Worm (Caenorhabditis elegans) whole organism, L2 larva: Measurements from ENCODE around the gene gst-9.

Source experiments
- R02D3.7 ChIP-seq: fragments of 150-350 bp; optimal IDR thresholded peaks from 2 replicates; lab custom pipeline; 2014; ENCODE audit warnings: missing biosample characterization, missing genetic modification characterization
- Y55F3AM.14 ChIP-seq: fragments of 200-800 bp; sonication (Bioruptor generic); optimal IDR thresholded peaks from 2 replicates; lab custom pipeline; 2018; ENCODE audit warnings: mild to moderate bottlenecking, missing genetic modification characterization, missing compliant biosample characterization
- ZK546.5 ChIP-seq: sonication (generic microtip); optimal IDR thresholded peaks from 2 replicates; lab custom pipeline; 2017; ENCODE audit warnings: missing biosample characterization, missing genetic modification characterization
- aly-2 ChIP-seq: fragments of 150-350 bp; optimal IDR thresholded peaks from 2 replicates; lab custom pipeline; 2014; ENCODE audit warnings: missing biosample characterization, missing genetic modification characterization
- ama-1 ChIP-seq: fragments of 150-350 bp; optimal IDR thresholded peaks from 2 replicates; lab custom pipeline; 2018; ENCODE audit warnings: inconsistent platforms
- blmp-1 ChIP-seq: sonication (generic microtip); optimal IDR thresholded peaks from 2 replicates; lab custom pipeline; 2017; ENCODE audit warnings: missing genetic modification characterization, mild to moderate bottlenecking, missing compliant biosample characterization, antibody characterized with exemption, moderate library complexity; ENCODE audit not compliant: insufficient read depth
- ceh-16 ChIP-seq: fragments of 150-350 bp; optimal IDR thresholded peaks from 2 replicates; lab custom pipeline; 2014; ENCODE audit warnings: missing biosample characterization, missing genetic modification characterization
- ceh-82 ChIP-seq: fragments of 150-350 bp; optimal IDR thresholded peaks from 2 replicates; lab custom pipeline; 2014; ENCODE audit warnings: missing biosample characterization, missing genetic modification characterization
- crh-2 ChIP-seq: sonication (generic microtip); optimal IDR thresholded peaks from 2 replicates; lab custom pipeline; 2017; ENCODE audit warnings: missing biosample characterization, missing genetic modification characterization
- dmd-4 ChIP-seq: sonication (generic microtip); optimal IDR thresholded peaks from 2 replicates; lab custom pipeline; 2017; ENCODE audit warnings: missing biosample characterization, missing genetic modification characterization
- egl-27 ChIP-seq: sonication (generic microtip); optimal IDR thresholded peaks from 3 replicates; lab custom pipeline; 2017; ENCODE audit warnings: missing biosample characterization, missing genetic modification reagents, missing genetic modification characterization
- elt-3 ChIP-seq: sonication (generic microtip); optimal IDR thresholded peaks from 2 replicates; lab custom pipeline; 2017; ENCODE audit warnings: missing biosample characterization, missing genetic modification characterization
- gmeb-1 ChIP-seq: fragments of 150-350 bp; optimal IDR thresholded peaks from 2 replicates; lab custom pipeline; 2014; ENCODE audit warnings: missing biosample characterization, missing genetic modification characterization
- lin-11 ChIP-seq: fragments of 150-350 bp; sonication (generic microtip); optimal IDR thresholded peaks from 2 replicates; lab custom pipeline; 2014; ENCODE audit warnings: missing biosample characterization, missing genetic modification characterization, inconsistent platforms, mixed read lengths
- lin-13 ChIP-seq: fragments of 150-350 bp; optimal IDR thresholded peaks from 2 replicates; lab custom pipeline; 2014; ENCODE audit warnings: missing biosample characterization, missing genetic modification reagents, missing genetic modification characterization
- lin-39 ChIP-seq: fragments of 150-350 bp; optimal IDR thresholded peaks from 2 replicates; lab custom pipeline; 2014; ENCODE audit warnings: missing biosample characterization, missing genetic modification reagents, missing genetic modification characterization
- lsy-2 ChIP-seq, 2 experiments: fragments of 150-350 bp in 1 of 2; sonication (generic microtip) in 1 of 2; optimal IDR thresholded peaks; 2 replicates each; lab custom pipeline; 2014 to 2017; ENCODE audit warnings: missing biosample characterization in 2 of 2, missing genetic modification characterization in 2 of 2
- mab-5 ChIP-seq: fragments of 150-350 bp; optimal IDR thresholded peaks from 2 replicates; lab custom pipeline; 2014; ENCODE audit warnings: missing biosample characterization, missing genetic modification characterization
- mbf-1 ChIP-seq: sonication (generic microtip); optimal IDR thresholded peaks from 2 replicates; lab custom pipeline; 2017; ENCODE audit warnings: missing biosample characterization, missing genetic modification characterization
- mdl-1 ChIP-seq, 2 experiments: fragments of 150-350 bp in 1 of 2; sonication (generic microtip) in 1 of 2; optimal IDR thresholded peaks; 2 replicates each; lab custom pipeline; 2017; ENCODE audit warnings: missing biosample characterization in 2 of 2, missing genetic modification characterization in 2 of 2
- nhr-10 ChIP-seq: sonication (generic microtip); optimal IDR thresholded peaks from 2 replicates; lab custom pipeline; 2017; ENCODE audit warnings: missing biosample characterization, missing genetic modification characterization
- nhr-11 ChIP-seq: fragments of 150-350 bp; optimal IDR thresholded peaks from 2 replicates; lab custom pipeline; 2014; ENCODE audit warnings: missing biosample characterization, missing genetic modification characterization
- nhr-12 ChIP-seq: fragments of 150-350 bp; optimal IDR thresholded peaks from 2 replicates; lab custom pipeline; 2014; ENCODE audit warnings: missing biosample characterization, missing genetic modification characterization
- nhr-23 ChIP-seq: fragments of 150-350 bp; optimal IDR thresholded peaks from 2 replicates; lab custom pipeline; 2014; ENCODE audit warnings: missing biosample characterization, missing genetic modification reagents, missing genetic modification characterization
- nhr-25 ChIP-seq: fragments of 150-350 bp; sonication (generic microtip); optimal IDR thresholded peaks from 3 replicates; lab custom pipeline; 2014; ENCODE audit warnings: missing biosample characterization, missing genetic modification characterization
- nhr-6 ChIP-seq: fragments of 150-350 bp; optimal IDR thresholded peaks from 2 replicates; lab custom pipeline; 2014; ENCODE audit warnings: missing biosample characterization, missing genetic modification characterization
- nhr-77 ChIP-seq: fragments of 150-350 bp; optimal IDR thresholded peaks from 2 replicates; lab custom pipeline; 2014; ENCODE audit warnings: missing biosample characterization, missing genetic modification characterization
- peb-1 ChIP-seq: fragments of 150-350 bp; optimal IDR thresholded peaks from 2 replicates; lab custom pipeline; 2014; ENCODE audit warnings: missing biosample characterization, missing genetic modification characterization
- sem-4 ChIP-seq: fragments of 150-350 bp; optimal IDR thresholded peaks from 2 replicates; lab custom pipeline; 2014; ENCODE audit warnings: missing biosample characterization, missing genetic modification reagents, missing genetic modification characterization
- skn-1 ChIP-seq: sonication (generic microtip); optimal IDR thresholded peaks from 2 replicates; lab custom pipeline; 2017; ENCODE audit warnings: missing biosample characterization, missing genetic modification characterization
- sma-9 ChIP-seq, 2 experiments: fragments of 150-350 bp in 1 of 2; sonication (generic microtip) in 1 of 2; optimal IDR thresholded peaks; 2 replicates each; lab custom pipeline; 2014 to 2016; ENCODE audit warnings: missing genetic modification characterization in 2 of 2, mild to moderate bottlenecking in 1 of 2, missing biosample characterization in 1 of 2, missing compliant biosample characterization in 1 of 2, missing genetic modification reagents in 1 of 2, moderate library complexity in 1 of 2
- unc-39 ChIP-seq: fragments of 150-350 bp; optimal IDR thresholded peaks from 2 replicates; lab custom pipeline; 2014; ENCODE audit warnings: missing biosample characterization, missing genetic modification characterization
- unc-55 ChIP-seq: fragments of 150-350 bp; sonication (generic microtip); optimal IDR thresholded peaks from 3 replicates; lab custom pipeline; 2014; ENCODE audit warnings: missing biosample characterization, missing genetic modification reagents, missing genetic modification characterization
- zag-1 ChIP-seq: fragments of 150-350 bp; optimal IDR thresholded peaks from 2 replicates; lab custom pipeline; 2014; ENCODE audit warnings: missing biosample characterization, missing genetic modification characterization
- ztf-4 ChIP-seq: fragments of 150-350 bp; optimal IDR thresholded peaks from 2 replicates; lab custom pipeline; 2014; ENCODE audit warnings: missing biosample characterization, missing genetic modification characterization

Gene gst-9

DNA sequence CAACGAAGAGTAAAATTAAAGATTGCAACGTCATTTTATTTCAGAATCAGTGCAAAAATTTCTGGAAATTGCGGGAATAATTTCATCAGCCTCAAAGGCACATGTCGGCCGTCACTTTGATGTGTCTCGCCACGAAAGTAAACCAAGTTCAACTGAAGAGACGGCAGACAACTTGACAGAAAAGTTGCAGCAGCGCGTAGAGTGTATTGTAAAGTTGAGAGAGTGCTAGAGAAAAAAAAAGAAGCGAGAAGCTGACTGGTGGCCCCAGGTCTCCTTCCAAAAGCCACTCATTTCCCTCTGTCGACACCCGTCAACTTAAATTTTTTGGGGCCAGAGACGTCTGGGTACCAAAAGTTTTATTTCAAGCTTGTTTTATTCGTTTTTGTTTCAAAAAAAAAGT, 12.9 kb downstream of the gst-9 start (continued):
- TF ChIP-seq nhr-25 (tag; lab: Kevin White, UChicago), result peak; percentile 69
- TF ChIP-seq unc-55, result peak; percentile 93
- TF ChIP-seq aly-2 (tag; lab: Kevin White, UChicago), result no peak
- TF ChIP-seq elt-3 (tag; lab: Kevin White, UChicago), result no peak
- peak; percentile 70 for TF ChIP-seq sma-9 (GFP tag; optimal IDR thresholded peaks at IDR 0.05; lab: Kevin White, UChicago)
- TF ChIP-seq sma-9 (tag; optimal IDR thresholded peaks at IDR 0.05; lab: Kevin White, UChicago), result no peak
- no peak for TF ChIP-seq nhr-77
- TF ChIP-seq ceh-82 (tag; lab: Kevin White, UChicago), result no peak
- TF ChIP-seq mbf-1 (tag; lab: Kevin White, UChicago), result no peak

DNA sequence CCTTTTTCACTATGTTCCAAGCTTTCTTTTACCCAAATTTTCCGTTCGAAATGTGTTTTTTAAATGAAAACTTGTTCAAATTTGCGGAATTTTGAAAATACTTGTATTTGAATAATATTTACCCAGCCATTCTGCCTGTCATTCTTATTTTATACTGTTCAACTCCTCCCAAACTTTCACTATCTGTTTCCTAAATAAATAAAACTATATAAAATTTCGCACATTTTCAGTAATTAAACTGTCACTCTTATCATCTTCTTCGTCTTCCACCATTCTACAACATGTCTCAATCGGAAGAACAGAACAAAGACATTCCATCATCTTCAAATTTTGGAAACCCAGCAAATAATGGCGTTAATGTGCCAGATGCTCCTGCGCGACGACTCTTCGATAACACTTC, 13.4 kb downstream of the gst-9 start, which contains the start of gene btbd-10:
TSS of gene btbd-10 (plus strand) at position 231 of the 400 bp plus-strand sequence.
- no peak for TF ChIP-seq mab-5 (tag; lab: Kevin White, UChicago)
- TF ChIP-seq peb-1, result no peak
- TF ChIP-seq ceh-16 (tag; lab: Kevin White, UChicago), result no peak
- TF ChIP-seq nhr-10, result no peak
- TF ChIP-seq lin-11 (tag; lab: Kevin White, UChicago), result no peak
- no peak for TF ChIP-seq nhr-11 (tag; lab: Kevin White, UChicago)
- no peak for TF ChIP-seq dmd-4 (tag; lab: Kevin White, UChicago)
- TF ChIP-seq egl-27 (tag; lab: Kevin White, UChicago), result no peak
- TF ChIP-seq mdl-1 (tag; optimal IDR thresholded peaks at IDR 0.05; lab: Kevin White, UChicago), result no peak
- no peak for TF ChIP-seq lin-13 (GFP tag; lab: Kevin White, UChicago)
- TF ChIP-seq gmeb-1 (tag; lab: Kevin White, UChicago), result no peak
- TF ChIP-seq R02D3.7, result no peak
- no peak for TF ChIP-seq skn-1 (tag; lab: Kevin White, UChicago)
- TF ChIP-seq nhr-12 (tag; lab: Kevin White, UChicago), result no peak
- TF ChIP-seq nhr-6 (tag; lab: Kevin White, UChicago), result no peak

DNA sequence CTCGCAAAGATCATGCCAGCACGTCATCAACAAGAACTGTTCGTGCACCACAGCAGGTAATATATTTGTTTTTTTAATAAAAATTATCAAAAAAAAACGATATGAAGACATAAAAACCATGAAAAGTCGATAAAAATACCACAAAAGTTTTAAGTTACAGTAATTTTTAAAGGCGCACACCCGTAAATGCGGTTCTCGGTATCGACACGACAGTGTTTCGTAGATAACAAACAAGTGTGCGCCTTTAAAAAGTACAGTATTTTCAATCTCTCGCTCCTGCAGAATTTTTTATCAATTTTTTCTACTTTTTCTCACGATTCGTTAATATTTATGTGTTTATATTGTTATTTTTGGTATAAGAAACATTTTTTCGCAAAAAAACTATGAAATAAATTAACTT, 13.9 kb downstream of the gst-9 start:
- TF ChIP-seq ztf-4 (tag; lab: Kevin White, UChicago) (no peak), peb-1 (no peak), zag-1 (tag; lab: Kevin White, UChicago) (no peak), dmd-4 (tag; lab: Kevin White, UChicago) (no peak), nhr-11 (tag; lab: Kevin White, UChicago) (no peak), nhr-12 (tag; lab: Kevin White, UChicago) (no peak), ama-1 (no peak), ZK546.5 (tag; lab: Kevin White, UChicago) (no peak), crh-2 (tag; lab: Kevin White, UChicago) (no peak), nhr-6 (tag; lab: Kevin White, UChicago) (no peak), egl-27 (tag; lab: Kevin White, UChicago) (no peak), sem-4 (no peak), blmp-1 (tag; lab: Kevin White, UChicago) (no peak), nhr-23 (no peak), lin-13 (GFP tag; lab: Kevin White, UChicago) (no peak)

ce11 chrII:4905883-4906282, 14.5 kb downstream of the gst-9 start:
- no peak for TF ChIP-seq nhr-11 (tag; lab: Kevin White, UChicago)
- TF ChIP-seq zag-1 (tag; lab: Kevin White, UChicago), result no peak
- TF ChIP-seq nhr-25 (tag; lab: Kevin White, UChicago), result no peak
- TF ChIP-seq R02D3.7, result no peak
- TF ChIP-seq mbf-1 (tag; lab: Kevin White, UChicago), result no peak
- no peak for TF ChIP-seq nhr-6 (tag; lab: Kevin White, UChicago)
- TF ChIP-seq lin-39 (tag; lab: Kevin White, UChicago), result no peak
- TF ChIP-seq lsy-2 (tag; optimal IDR thresholded peaks at IDR 0.05; lab: Kevin White, UChicago), result no peak
- no peak for TF ChIP-seq Y55F3AM.14 (GFP tag; lab: Kevin White, UChicago)
- TF ChIP-seq unc-39 (tag; lab: Kevin White, UChicago), result no peak
- no peak for TF ChIP-seq gmeb-1 (tag; lab: Kevin White, UChicago)
- no peak for TF ChIP-seq nhr-23
